Fruit fly (Drosophila melanogaster): ENCODE data around the gene ppk17.

DNA sequence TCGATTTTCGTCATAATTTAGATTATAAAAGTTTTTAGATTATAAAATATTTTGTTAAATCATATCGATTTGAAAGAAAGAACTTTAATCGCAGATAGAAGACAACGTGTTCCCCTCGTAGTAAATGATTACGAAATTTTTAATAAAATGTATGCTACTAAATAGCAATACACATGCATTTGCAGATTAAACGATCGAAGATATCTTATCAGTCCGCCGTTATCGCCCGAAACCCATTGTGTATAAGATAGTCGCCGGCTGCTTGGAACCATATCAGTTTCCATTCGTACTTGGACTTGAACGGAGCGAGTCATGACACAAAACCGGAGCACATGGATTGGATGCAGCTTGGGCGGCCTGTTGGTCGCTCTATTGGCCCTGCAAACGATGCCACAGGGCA is 39.1 kb upstream of the ppk17 start:
- TF ChIP-seq N (GFP tag; optimal IDR thresholded peaks at IDR 0.05) = no peak
- TF ChIP-seq GATAd (GFP tag; optimal IDR thresholded peaks at IDR 0.05) = no peak
- TF ChIP-seq woc (GFP tag; optimal IDR thresholded peaks at IDR 0.05) = no peak
- no peak for TF ChIP-seq Abd-B (GFP tag; optimal IDR thresholded peaks at IDR 0.05)

Data from whole organism, wandering third instar larva.